Fruit fly (Drosophila melanogaster) whole organism, embryonic: ENCODE results near the gene CG33090.

Source experiments
- Atf6 ChIP-seq: fragments of 200-800 bp; sonication (Bioruptor generic); IDR thresholded peaks from 2 replicates; pipeline ENCODE4 v1.3.6; 2022; ENCODE audit warnings: missing biosample characterization, missing genetic modification characterization
- Awh ChIP-seq: fragments of 200-800 bp; sonication (Bioruptor generic); IDR thresholded peaks from 2 replicates; pipeline ENCODE4, ENCODE4 v1.3.6; 2022; ENCODE audit warnings: missing biosample characterization, missing genetic modification characterization
- B-H1 ChIP-seq: fragments of 200-800 bp; sonication (Bioruptor generic); IDR thresholded peaks from 3 replicates; pipeline ENCODE4 v1.3.6; 2022; ENCODE audit warnings: missing biosample characterization, missing genetic modification characterization
- CG1024 ChIP-seq: fragments of 200-800 bp; sonication (Bioruptor generic); IDR thresholded peaks from 2 replicates; pipeline ENCODE4 v1.3.6; 2022; ENCODE audit warnings: missing biosample characterization, missing genetic modification characterization
- CG10267 ChIP-seq: fragments of 200-800 bp; sonication (Bioruptor generic); optimal IDR thresholded peaks from 2 replicates; lab custom pipeline; 2018; ENCODE audit warnings: missing biosample characterization, mild to moderate bottlenecking, missing genetic modification characterization, moderate library complexity
- CG10543 ChIP-seq: fragments of 200-800 bp; sonication (Bioruptor generic); optimal IDR thresholded peaks from 3 replicates; lab custom pipeline; 2017; ENCODE audit warnings: missing biosample characterization, mild to moderate bottlenecking, missing genetic modification characterization, moderate library complexity
- CG10959 ChIP-seq: fragments of 200-800 bp; sonication (Bioruptor generic); IDR thresholded peaks from 2 replicates; pipeline ENCODE4 v1.3.6; 2022; ENCODE audit warnings: missing biosample characterization, missing genetic modification characterization
- CG10979 ChIP-seq: fragments of 200-800 bp; sonication (Bioruptor generic); optimal IDR thresholded peaks from 2 replicates; lab custom pipeline; 2018; ENCODE audit warnings: missing biosample characterization, mild to moderate bottlenecking, missing genetic modification characterization, moderate library complexity
- CG12104 ChIP-seq: fragments of 200-800 bp; sonication (Bioruptor generic); optimal IDR thresholded peaks from 3 replicates; lab custom pipeline; 2016; ENCODE audit warnings: missing biosample characterization, missing genetic modification characterization
- CG12942 ChIP-seq: fragments of 200-800 bp; sonication (Bioruptor generic); optimal IDR thresholded peaks from 3 replicates; lab custom pipeline; 2016; ENCODE audit warnings: missing biosample characterization, missing genetic modification characterization
- CG1603 ChIP-seq: fragments of 200-800 bp; sonication (Bioruptor generic); optimal IDR thresholded peaks from 2 replicates; lab custom pipeline; 2019; ENCODE audit warnings: missing biosample characterization, mild to moderate bottlenecking, missing genetic modification characterization, moderate library complexity
- CG18262 ChIP-seq: fragments of 200-800 bp; optimal IDR thresholded peaks from 3 replicates; lab custom pipeline; 2019; ENCODE audit warnings: missing biosample characterization, mild to moderate bottlenecking, missing genetic modification characterization, moderate library complexity
- CG3407 ChIP-seq: fragments of 200-800 bp; sonication (Bioruptor generic); optimal IDR thresholded peaks from 2 replicates; lab custom pipeline; 2018; ENCODE audit warnings: missing biosample characterization, mild to moderate bottlenecking, missing genetic modification characterization
- CG7745 ChIP-seq: fragments of 200-800 bp; sonication (Bioruptor generic); optimal IDR thresholded peaks from 2 replicates; lab custom pipeline; 2018; ENCODE audit warnings: missing biosample characterization, mild to moderate bottlenecking, missing genetic modification characterization, moderate library complexity
- CG9609 ChIP-seq: fragments of 200-800 bp; sonication (Bioruptor generic); optimal IDR thresholded peaks from 3 replicates; lab custom pipeline; 2016; ENCODE audit warnings: missing biosample characterization, missing genetic modification characterization
- CG9817 ChIP-seq: fragments of 200-800 bp; sonication (Bioruptor generic); optimal IDR thresholded peaks from 2 replicates; lab custom pipeline; 2018; ENCODE audit warnings: missing biosample characterization, mild to moderate bottlenecking, missing genetic modification characterization, moderate library complexity
- CHES-1-like ChIP-seq: fragments of 200-800 bp; sonication (Bioruptor generic); optimal IDR thresholded peaks from 2 replicates; lab custom pipeline; 2016; ENCODE audit warnings: missing biosample characterization, missing genetic modification characterization
- Chrac-16 ChIP-seq: fragments of 200-800 bp; sonication (Bioruptor generic); optimal IDR thresholded peaks from 3 replicates; lab custom pipeline; 2016; ENCODE audit warnings: missing biosample characterization, missing genetic modification characterization
- CkIIα-i1 ChIP-seq: fragments of 200-800 bp; sonication (Bioruptor generic); IDR thresholded peaks from 2 replicates; pipeline ENCODE4 v1.3.6; 2022; ENCODE audit warnings: missing biosample characterization, missing genetic modification characterization
- D19B ChIP-seq: fragments of 200-800 bp; sonication (Bioruptor generic); optimal IDR thresholded peaks from 2 replicates; lab custom pipeline; 2017; ENCODE audit warnings: missing biosample characterization, mild to moderate bottlenecking, missing genetic modification characterization
- Dek ChIP-seq: fragments of 200-800 bp; sonication (Bioruptor generic); optimal IDR thresholded peaks from 3 replicates; lab custom pipeline; 2019; ENCODE audit warnings: missing biosample characterization, mild to moderate bottlenecking, missing genetic modification characterization, moderate library complexity
- E2f2 ChIP-seq: fragments of 200-800 bp; sonication (Bioruptor generic); IDR thresholded peaks from 2 replicates; pipeline ENCODE4 v1.3.6; 2022; ENCODE audit warnings: missing biosample characterization, missing genetic modification characterization
- HmgZ ChIP-seq: fragments of 200-800 bp; sonication (Bioruptor generic); optimal IDR thresholded peaks from 2 replicates; lab custom pipeline; 2018; ENCODE audit warnings: missing biosample characterization, mild to moderate bottlenecking, missing genetic modification characterization
- Kr ChIP-seq: fragments of 200-800 bp; sonication (Bioruptor generic); optimal IDR thresholded peaks from 2 replicates; lab custom pipeline; 2017; ENCODE audit warnings: missing biosample characterization, mild to moderate bottlenecking, missing genetic modification characterization
- NFAT ChIP-seq: fragments of 200-800 bp; sonication (Bioruptor generic); IDR thresholded peaks from 2 replicates; pipeline ENCODE4 v1.3.6; 2022; ENCODE audit warnings: missing biosample characterization, missing genetic modification characterization
- Ptx1 ChIP-seq: fragments of 200-800 bp; sonication (Bioruptor generic); IDR thresholded peaks from 2 replicates; pipeline ENCODE4 v1.3.6; 2022; ENCODE audit warnings: missing biosample characterization, missing genetic modification characterization
- Side ChIP-seq: fragments of 200-800 bp; sonication (Bioruptor generic); optimal IDR thresholded peaks from 2 replicates; lab custom pipeline; 2016; ENCODE audit warnings: missing biosample characterization, missing genetic modification characterization
- Ssrp ChIP-seq: fragments of 200-800 bp; sonication (Bioruptor generic); optimal IDR thresholded peaks from 2 replicates; lab custom pipeline; 2018; ENCODE audit warnings: missing biosample characterization, mild to moderate bottlenecking, missing genetic modification characterization, moderate library complexity
- TFAM ChIP-seq: fragments of 200-800 bp; sonication (Bioruptor generic); optimal IDR thresholded peaks from 2 replicates; lab custom pipeline; 2017; ENCODE audit warnings: missing biosample characterization, missing genetic modification characterization, inconsistent platforms
- Xrp1 ChIP-seq: fragments of 200-800 bp; sonication (Bioruptor generic); IDR thresholded peaks from 2 replicates; pipeline ENCODE4 v1.3.6; 2022; ENCODE audit warnings: missing biosample characterization, missing genetic modification characterization
- abd-A ChIP-seq: fragments of 200-800 bp; sonication (Bioruptor generic); optimal IDR thresholded peaks from 3 replicates; lab custom pipeline; 2019; ENCODE audit warnings: missing biosample characterization, mild to moderate bottlenecking, missing genetic modification characterization, moderate library complexity
- bowl ChIP-seq: fragments of 200-800 bp; sonication (Bioruptor generic); IDR thresholded peaks from 2 replicates; pipeline ENCODE4 v1.3.6; 2022; ENCODE audit warnings: missing biosample characterization, missing genetic modification characterization
- br ChIP-seq: fragments of >200 bp; optimal IDR thresholded peaks from 2 replicates; lab custom pipeline; 2017
- cwo ChIP-seq: fragments of 200-800 bp; sonication (Bioruptor generic); optimal IDR thresholded peaks from 3 replicates; lab custom pipeline; 2017; ENCODE audit warnings: missing biosample characterization, missing genetic modification characterization, mild to moderate bottlenecking, moderate library complexity, missing genetic modification reagents
- da ChIP-seq: fragments of 200-800 bp; sonication (Bioruptor generic); optimal IDR thresholded peaks from 2 replicates; lab custom pipeline; 2016; ENCODE audit warnings: missing biosample characterization, missing genetic modification characterization
- dimm ChIP-seq: fragments of 200-800 bp; sonication (Bioruptor generic); IDR thresholded peaks from 2 replicates; pipeline ENCODE4 v1.3.6; 2022; ENCODE audit warnings: missing biosample characterization, missing genetic modification characterization
- dm ChIP-seq: fragments of 200-800 bp; sonication (Bioruptor generic); optimal IDR thresholded peaks from 3 replicates; lab custom pipeline; 2016; ENCODE audit warnings: missing biosample characterization, missing genetic modification characterization
- dmrt99B ChIP-seq: fragments of 200-800 bp; sonication (Bioruptor generic); optimal IDR thresholded peaks from 2 replicates; lab custom pipeline; 2018; ENCODE audit warnings: missing biosample characterization, mild to moderate bottlenecking, missing genetic modification characterization, moderate library complexity
- dpn ChIP-seq, 2 experiments: fragments of 200-800 bp; sonication (Bioruptor generic); optimal IDR thresholded peaks; 3 replicates each; lab custom pipeline; 2016; ENCODE audit warnings: missing biosample characterization in 2 of 2, missing genetic modification characterization in 2 of 2
- ewg ChIP-seq: fragments of 200-800 bp; sonication (Bioruptor generic); optimal IDR thresholded peaks from 3 replicates; lab custom pipeline; 2017; ENCODE audit warnings: mild to moderate bottlenecking, missing biosample characterization, missing genetic modification reagents, missing genetic modification characterization
- exex ChIP-seq: fragments of 200-800 bp; sonication (Bioruptor generic); optimal IDR thresholded peaks from 4 replicates; lab custom pipeline; 2018; ENCODE audit warnings: missing biosample characterization, mild to moderate bottlenecking, missing genetic modification characterization, moderate library complexity
- gem ChIP-seq: fragments of 200-800 bp; sonication (Bioruptor generic); optimal IDR thresholded peaks from 2 replicates; lab custom pipeline; 2019; ENCODE audit warnings: missing biosample characterization, mild to moderate bottlenecking, missing genetic modification characterization, moderate library complexity
- gfzf ChIP-seq: fragments of 200-800 bp; sonication (Bioruptor generic); optimal IDR thresholded peaks from 2 replicates; lab custom pipeline; 2016; ENCODE audit warnings: missing biosample characterization, mild to moderate bottlenecking, missing genetic modification characterization, moderate library complexity
- mirr ChIP-seq: fragments of 200-800 bp; sonication (Bioruptor generic); optimal IDR thresholded peaks from 3 replicates; lab custom pipeline; 2018; ENCODE audit warnings: missing biosample characterization, mild to moderate bottlenecking, missing genetic modification characterization
- nau ChIP-seq: fragments of 200-800 bp; sonication (Bioruptor generic); optimal IDR thresholded peaks from 3 replicates; lab custom pipeline; 2017; ENCODE audit warnings: missing biosample characterization, mild to moderate bottlenecking, missing genetic modification characterization, missing genetic modification reagents
- nmo ChIP-seq: fragments of 200-800 bp; sonication (Bioruptor generic); optimal IDR thresholded peaks from 2 replicates; lab custom pipeline; 2018; ENCODE audit warnings: missing biosample characterization, mild to moderate bottlenecking, missing genetic modification characterization, moderate library complexity
- tll ChIP-seq, 2 experiments: fragments of 200-800 bp in 1 of 2; fragments of >200 bp in 1 of 2; sonication (Bioruptor generic) in 1 of 2; optimal IDR thresholded peaks; 2 replicates each; lab custom pipeline; 2017 to 2019; ENCODE audit warnings: missing biosample characterization in 2 of 2, missing genetic modification characterization in 2 of 2, mild to moderate bottlenecking in 1 of 2, moderate library complexity in 1 of 2
- trh ChIP-seq: fragments of 200-800 bp; sonication (Bioruptor generic); optimal IDR thresholded peaks from 2 replicates; lab custom pipeline; 2016; ENCODE audit warnings: missing biosample characterization, missing genetic modification characterization
- twi ChIP-seq: fragments of 200-800 bp; optimal IDR thresholded peaks from 2 replicates; lab custom pipeline; 2019; ENCODE audit warnings: missing biosample characterization, mild to moderate bottlenecking, missing genetic modification characterization, moderate library complexity
- vvl ChIP-seq: fragments of 200-800 bp; sonication (Bioruptor generic); IDR thresholded peaks from 2 replicates; pipeline ENCODE4 v1.3.6; 2022; ENCODE audit warnings: missing biosample characterization, missing genetic modification characterization

Gene CG33090

dm6 chr2L:14358780-14359462, 25.0 kb downstream of the CG33090 start, which contains the start of gene Pgant35A (continued):
- TF ChIP-seq HmgZ (tag; lab: Kevin White, UChicago): peak; percentile 46
- TF ChIP-seq B-H1 (GFP tag; lab: Robert Waterston, UW): no peak
- TF ChIP-seq twi (tag; lab: Kevin White, UChicago): no peak
- TF ChIP-seq CG9609: peak; percentile 52
- TF ChIP-seq Dek: peak; percentile 31
- TF ChIP-seq CG10979: peak; percentile 19
- TF ChIP-seq CG9817: peak; percentile 27
- TF ChIP-seq tll (GFP tag; optimal IDR thresholded peaks at IDR 0.05; lab: Kevin White, UChicago): no peak
- TF ChIP-seq bowl: no peak
- TF ChIP-seq Ssrp: no peak
- TF ChIP-seq gfzf (GFP tag; lab: Kevin White, UChicago): peak; percentile 21
- TF ChIP-seq trh: no peak
- no peak for TF ChIP-seq NFAT (GFP tag; lab: Robert Waterston, UW)
- TF ChIP-seq vvl (GFP tag; lab: Robert Waterston, UW): peak; percentile 99
- no peak for TF ChIP-seq br
- peak; percentile 67 for TF ChIP-seq CHES-1-like (GFP tag; lab: Kevin White, UChicago)
- peak; percentile 13 for TF ChIP-seq exex (tag; lab: Kevin White, UChicago)
- TF ChIP-seq dmrt99B (tag; lab: Kevin White, UChicago): peak; percentile 32
- TF ChIP-seq nmo (GFP tag; lab: Kevin White, UChicago): peak; percentile 40
- peak; percentile 11 for TF ChIP-seq Side (GFP tag; lab: Kevin White, UChicago)
- TF ChIP-seq CG1603 (tag; lab: Kevin White, UChicago): peak; percentile 56
- no peak for TF ChIP-seq CG10959
- TF ChIP-seq CG18262 (tag; lab: Kevin White, UChicago): peak; percentile 64
- TF ChIP-seq nau (GFP tag; lab: Kevin White, UChicago): no peak
- TF ChIP-seq abd-A: peak; percentile 74
- TF ChIP-seq CG10267 (tag; lab: Kevin White, UChicago): peak; percentile 51
- 0 out of 2 replicates have a peak, but pooled peaks have one; percentile 31 for TF ChIP-seq Ptx1 (GFP tag; lab: Robert Waterston, UW)
- no peak for TF ChIP-seq dimm (GFP tag; lab: Robert Waterston, UW)
- no peak for TF ChIP-seq Kr
- no peak for TF ChIP-seq CkIIα-i1 (GFP tag; lab: Robert Waterston, UW)
- TF ChIP-seq Xrp1 (GFP tag; lab: Robert Waterston, UW): peak; percentile 43; the same call in 1 of the 2 replicates
- peak; percentile 22 for TF ChIP-seq E2f2
- TF ChIP-seq dpn (GFP tag; optimal IDR thresholded peaks at IDR 0.05; lab: Kevin White, UChicago): peak in 1 of 2 experiments; percentile 34
- TF ChIP-seq CG12104: no peak
- no peak for TF ChIP-seq cwo (GFP tag; lab: Kevin White, UChicago)
- TF ChIP-seq gem (tag; lab: Kevin White, UChicago): peak; percentile 69
- no peak for TF ChIP-seq mirr (GFP tag; lab: Kevin White, UChicago)
- TF ChIP-seq Chrac-16 (GFP tag; lab: Kevin White, UChicago): peak; percentile 37
- TF ChIP-seq Awh (GFP tag; lab: Robert Waterston, UW): no peak
- peak; percentile 98 for TF ChIP-seq ewg (GFP tag; lab: Kevin White, UChicago)
- no peak for TF ChIP-seq CG12942 (GFP tag; lab: Kevin White, UChicago)
- no peak for TF ChIP-seq D19B
- no peak for TF ChIP-seq dm (GFP tag; lab: Kevin White, UChicago)
- no peak for TF ChIP-seq da (GFP tag; lab: Kevin White, UChicago)
- no peak for TF ChIP-seq CG1024 (GFP tag; lab: Robert Waterston, UW)
- no peak for TF ChIP-seq TFAM (GFP tag; lab: Kevin White, UChicago)
- peak; percentile 8 for TF ChIP-seq CG3407
- peak; percentile 44; the same call in 1 of the 2 replicates for TF ChIP-seq Atf6
- peak; percentile 47 for TF ChIP-seq CG10543 (GFP tag; lab: Kevin White, UChicago)
- peak; percentile 90 for TF ChIP-seq CG7745 (tag; lab: Kevin White, UChicago)
